Fruit fly (Drosophila melanogaster) whole organism, wandering third instar larva: Measurements from ENCODE around the gene VhaPPA1-1.

Source experiments
- Abd-B ChIP-seq: fragments of >200 bp; optimal IDR thresholded peaks from 2 replicates; lab custom pipeline; 2017; ENCODE audit warnings: missing biosample characterization, missing genetic modification characterization
- Dfd ChIP-seq: fragments of >200 bp; optimal IDR thresholded peaks from 2 replicates; lab custom pipeline; 2017; ENCODE audit warnings: missing biosample characterization, missing genetic modification characterization
- Hnf4 ChIP-seq: fragments of 200-800 bp; sonication (Bioruptor generic); optimal IDR thresholded peaks from 2 replicates; lab custom pipeline; 2016; ENCODE audit warnings: missing biosample characterization, mild to moderate bottlenecking, missing genetic modification characterization
- Jra ChIP-seq: sonication (Bioruptor generic); optimal IDR thresholded peaks from 2 replicates; lab custom pipeline; 2016; ENCODE audit warnings: missing biosample characterization, missing genetic modification characterization
- Sp1 ChIP-seq: fragments of 200-800 bp; sonication (Bioruptor generic); optimal IDR thresholded peaks from 3 replicates; lab custom pipeline; 2019; ENCODE audit warnings: missing biosample characterization, mild to moderate bottlenecking, missing genetic modification characterization, moderate library complexity
- brk ChIP-seq: fragments of 200-800 bp; sonication (Bioruptor generic); optimal IDR thresholded peaks from 2 replicates; lab custom pipeline; 2016; ENCODE audit warnings: missing biosample characterization, mild to moderate bottlenecking, missing genetic modification characterization
- dl ChIP-seq, 2 experiments: fragments of 175-275, 200-275 bp in 1 of 2; fragments of 200-275 bp in 1 of 2; sonication (Bioruptor generic); optimal IDR thresholded peaks; lab custom pipeline; 2018; ENCODE audit warnings: mild to moderate bottlenecking in 2 of 2, missing biosample characterization in 2 of 2, missing genetic modification characterization in 2 of 2, moderate library complexity in 2 of 2; ENCODE audit not compliant: partially characterized antibody in 2 of 2, insufficient read depth in 1 of 2
- ey ChIP-seq: fragments of 200-800 bp; sonication (Bioruptor generic); optimal IDR thresholded peaks from 2 replicates; lab custom pipeline; 2016; ENCODE audit warnings: missing biosample characterization, missing genetic modification characterization
- h ChIP-seq: fragments of 200-800 bp; sonication (Bioruptor generic); optimal IDR thresholded peaks from 3 replicates; lab custom pipeline; 2016; ENCODE audit warnings: missing biosample characterization, mild to moderate bottlenecking, missing genetic modification characterization
- lola ChIP-seq: fragments of >200 bp; optimal IDR thresholded peaks from 2 replicates; lab custom pipeline; 2017; ENCODE audit warnings: missing biosample characterization, missing genetic modification characterization
- psq ChIP-seq: fragments of 200-800 bp; sonication (Bioruptor generic); optimal IDR thresholded peaks from 3 replicates; lab custom pipeline; 2017; ENCODE audit warnings: missing biosample characterization, mild to moderate bottlenecking, missing genetic modification characterization, moderate library complexity
- rgr ChIP-seq: fragments of 200-800 bp; sonication (Bioruptor generic); optimal IDR thresholded peaks from 3 replicates; lab custom pipeline; 2016; ENCODE audit warnings: missing biosample characterization, mild to moderate bottlenecking, missing genetic modification characterization
- sv ChIP-seq: fragments of 200-800 bp; sonication (Bioruptor generic); optimal IDR thresholded peaks from 3 replicates; lab custom pipeline; 2016; ENCODE audit warnings: missing biosample characterization, missing genetic modification characterization
- usp ChIP-seq: fragments of >200 bp; optimal IDR thresholded peaks from 2 replicates; lab custom pipeline; 2017; ENCODE audit warnings: missing biosample characterization, missing genetic modification characterization

dm6 chr3R:14879207-14879863 lies 24.5 kb downstream of the VhaPPA1-1 start, which contains the start of gene CG3631:
- no peak for TF ChIP-seq rgr (GFP tag; lab: Kevin White, UChicago)
- TF ChIP-seq dl (GFP tag; optimal IDR thresholded peaks at IDR 0.05; lab: Kevin White, UChicago; ENCODE audit: insufficient read depth in 1 of 2, partially characterized antibody in 2 of 2): no peak
- no peak for TF ChIP-seq brk (GFP tag; lab: Kevin White, UChicago)
- no peak for TF ChIP-seq lola (GFP tag; lab: Kevin White, UChicago)
- no peak for TF ChIP-seq ey (GFP tag; lab: Kevin White, UChicago)
- no peak for TF ChIP-seq Jra (GFP tag; lab: Kevin White, UChicago)
- no peak for TF ChIP-seq Hnf4 (GFP tag; lab: Kevin White, UChicago)
- no peak for TF ChIP-seq Abd-B
- TF ChIP-seq Sp1 (GFP tag; lab: Kevin White, UChicago): no peak
- no peak for TF ChIP-seq usp (GFP tag; lab: Kevin White, UChicago)
- TF ChIP-seq Dfd: no peak
- TF ChIP-seq sv: no peak
- peak; percentile 69 for TF ChIP-seq psq (GFP tag; lab: Kevin White, UChicago)
- TF ChIP-seq h (GFP tag; lab: Kevin White, UChicago): no peak
